Worm (Caenorhabditis elegans) whole organism, L2 larva: ENCODE measurements around the gene srr-4.

ENCODE experiments used
- F13H6.1 ChIP-seq: sonication (generic microtip); optimal IDR thresholded peaks from 2 replicates; lab custom pipeline; 2016; ENCODE audit warnings: missing genetic modification characterization, missing compliant biosample characterization
- Y55F3AM.14 ChIP-seq: fragments of 200-800 bp; sonication (Bioruptor generic); optimal IDR thresholded peaks from 2 replicates; lab custom pipeline; 2018; ENCODE audit warnings: mild to moderate bottlenecking, missing genetic modification characterization, missing compliant biosample characterization
- ZK546.5 ChIP-seq: sonication (generic microtip); optimal IDR thresholded peaks from 2 replicates; lab custom pipeline; 2017; ENCODE audit warnings: missing biosample characterization, missing genetic modification characterization
- alr-1 ChIP-seq: fragments of 150-350 bp; optimal IDR thresholded peaks from 2 replicates; lab custom pipeline; 2014; ENCODE audit warnings: missing biosample characterization, missing genetic modification characterization
- aly-2 ChIP-seq: fragments of 150-350 bp; optimal IDR thresholded peaks from 2 replicates; lab custom pipeline; 2014; ENCODE audit warnings: missing biosample characterization, missing genetic modification characterization
- ama-1 ChIP-seq: fragments of 150-350 bp; optimal IDR thresholded peaks from 2 replicates; lab custom pipeline; 2018; ENCODE audit warnings: inconsistent platforms
- blmp-1 ChIP-seq: sonication (generic microtip); optimal IDR thresholded peaks from 2 replicates; lab custom pipeline; 2017; ENCODE audit warnings: missing genetic modification characterization, mild to moderate bottlenecking, missing compliant biosample characterization, antibody characterized with exemption, moderate library complexity; ENCODE audit not compliant: insufficient read depth
- ceh-16 ChIP-seq: fragments of 150-350 bp; optimal IDR thresholded peaks from 2 replicates; lab custom pipeline; 2014; ENCODE audit warnings: missing biosample characterization, missing genetic modification characterization
- crh-2 ChIP-seq: sonication (generic microtip); optimal IDR thresholded peaks from 2 replicates; lab custom pipeline; 2017; ENCODE audit warnings: missing biosample characterization, missing genetic modification characterization
- dmd-4 ChIP-seq: sonication (generic microtip); optimal IDR thresholded peaks from 2 replicates; lab custom pipeline; 2017; ENCODE audit warnings: missing biosample characterization, missing genetic modification characterization
- egl-27 ChIP-seq: sonication (generic microtip); optimal IDR thresholded peaks from 3 replicates; lab custom pipeline; 2017; ENCODE audit warnings: missing biosample characterization, missing genetic modification reagents, missing genetic modification characterization
- elt-1 ChIP-seq: fragments of 150-350 bp; optimal IDR thresholded peaks from 2 replicates; lab custom pipeline; 2014; ENCODE audit warnings: missing biosample characterization, missing genetic modification characterization
- elt-3 ChIP-seq: sonication (generic microtip); optimal IDR thresholded peaks from 2 replicates; lab custom pipeline; 2017; ENCODE audit warnings: missing biosample characterization, missing genetic modification characterization
- fos-1 ChIP-seq: fragments of 150-350 bp; optimal IDR thresholded peaks from 2 replicates; lab custom pipeline; 2014; ENCODE audit warnings: missing biosample characterization, missing genetic modification characterization
- gmeb-1 ChIP-seq: fragments of 150-350 bp; optimal IDR thresholded peaks from 2 replicates; lab custom pipeline; 2014; ENCODE audit warnings: missing biosample characterization, missing genetic modification characterization
- lin-11 ChIP-seq: fragments of 150-350 bp; sonication (generic microtip); optimal IDR thresholded peaks from 2 replicates; lab custom pipeline; 2014; ENCODE audit warnings: missing biosample characterization, missing genetic modification characterization, inconsistent platforms, mixed read lengths
- lin-13 ChIP-seq: fragments of 150-350 bp; optimal IDR thresholded peaks from 2 replicates; lab custom pipeline; 2014; ENCODE audit warnings: missing biosample characterization, missing genetic modification reagents, missing genetic modification characterization
- lsy-2 ChIP-seq, 2 experiments: fragments of 150-350 bp in 1 of 2; sonication (generic microtip) in 1 of 2; optimal IDR thresholded peaks; 2 replicates each; lab custom pipeline; 2014 to 2017; ENCODE audit warnings: missing biosample characterization in 2 of 2, missing genetic modification characterization in 2 of 2
- mbf-1 ChIP-seq: sonication (generic microtip); optimal IDR thresholded peaks from 2 replicates; lab custom pipeline; 2017; ENCODE audit warnings: missing biosample characterization, missing genetic modification characterization
- mdl-1 ChIP-seq, 2 experiments: fragments of 150-350 bp in 1 of 2; sonication (generic microtip) in 1 of 2; optimal IDR thresholded peaks; 2 replicates each; lab custom pipeline; 2017; ENCODE audit warnings: missing biosample characterization in 2 of 2, missing genetic modification characterization in 2 of 2
- nhr-10 ChIP-seq: sonication (generic microtip); optimal IDR thresholded peaks from 2 replicates; lab custom pipeline; 2017; ENCODE audit warnings: missing biosample characterization, missing genetic modification characterization
- nhr-11 ChIP-seq: fragments of 150-350 bp; optimal IDR thresholded peaks from 2 replicates; lab custom pipeline; 2014; ENCODE audit warnings: missing biosample characterization, missing genetic modification characterization
- nhr-21 ChIP-seq: fragments of 150-350 bp; optimal IDR thresholded peaks from 2 replicates; lab custom pipeline; 2014; ENCODE audit warnings: missing biosample characterization, missing genetic modification characterization
- nhr-23 ChIP-seq: fragments of 150-350 bp; optimal IDR thresholded peaks from 2 replicates; lab custom pipeline; 2014; ENCODE audit warnings: missing biosample characterization, missing genetic modification reagents, missing genetic modification characterization
- nhr-237 ChIP-seq: fragments of 150-350 bp; optimal IDR thresholded peaks from 2 replicates; lab custom pipeline; 2014; ENCODE audit warnings: missing biosample characterization, missing genetic modification characterization
- nhr-6 ChIP-seq: fragments of 150-350 bp; optimal IDR thresholded peaks from 2 replicates; lab custom pipeline; 2014; ENCODE audit warnings: missing biosample characterization, missing genetic modification characterization
- nhr-77 ChIP-seq: fragments of 150-350 bp; optimal IDR thresholded peaks from 2 replicates; lab custom pipeline; 2014; ENCODE audit warnings: missing biosample characterization, missing genetic modification characterization
- sem-4 ChIP-seq: fragments of 150-350 bp; optimal IDR thresholded peaks from 2 replicates; lab custom pipeline; 2014; ENCODE audit warnings: missing biosample characterization, missing genetic modification reagents, missing genetic modification characterization
- sma-3 ChIP-seq: sonication (generic microtip); optimal IDR thresholded peaks from 2 replicates; lab custom pipeline; 2016; ENCODE audit warnings: missing genetic modification reagents, missing genetic modification characterization, missing compliant biosample characterization
- sma-9 ChIP-seq, 2 experiments: fragments of 150-350 bp in 1 of 2; sonication (generic microtip) in 1 of 2; optimal IDR thresholded peaks; 2 replicates each; lab custom pipeline; 2014 to 2016; ENCODE audit warnings: missing genetic modification characterization in 2 of 2, mild to moderate bottlenecking in 1 of 2, missing biosample characterization in 1 of 2, missing compliant biosample characterization in 1 of 2, missing genetic modification reagents in 1 of 2, moderate library complexity in 1 of 2
- unc-39 ChIP-seq: fragments of 150-350 bp; optimal IDR thresholded peaks from 2 replicates; lab custom pipeline; 2014; ENCODE audit warnings: missing biosample characterization, missing genetic modification characterization

The srr-4 gene

ce11 chrV:5023355-5023754, 4.3 kb downstream of the srr-4 start:
- no peak for TF ChIP-seq blmp-1 (tag; lab: Kevin White, UChicago)

- TF ChIP-seq F13H6.1: peak; percentile 22
- no peak for TF ChIP-seq lin-11
- no peak for TF ChIP-seq sma-3
- TF ChIP-seq ceh-16 (tag; lab: Kevin White, UChicago): no peak
- peak; percentile 44 for TF ChIP-seq crh-2
- TF ChIP-seq sma-9 (GFP tag; optimal IDR thresholded peaks at IDR 0.05; lab: Kevin White, UChicago): peak; percentile 5
- TF ChIP-seq sma-9 (tag; optimal IDR thresholded peaks at IDR 0.05; lab: Kevin White, UChicago): no peak
- TF ChIP-seq Y55F3AM.14 (GFP tag; lab: Kevin White, UChicago): peak; percentile 11
- TF ChIP-seq nhr-6 (tag; lab: Kevin White, UChicago): no peak
- peak; percentile 92 for TF ChIP-seq fos-1 (tag; lab: Kevin White, UChicago)
- TF ChIP-seq elt-3 (tag; lab: Kevin White, UChicago): no peak
- no peak for TF ChIP-seq nhr-237 (tag; lab: Kevin White, UChicago)
- no peak for TF ChIP-seq ZK546.5
- TF ChIP-seq egl-27 (tag; lab: Kevin White, UChicago): no peak
- no peak for TF ChIP-seq lin-13 (GFP tag; lab: Kevin White, UChicago)
Measured at ce11 chrV:5026438-5026837, 7.4 kb downstream of the srr-4 start.

- TF ChIP-seq F13H6.1 (peak; percentile 25), fos-1 (tag; lab: Kevin White, UChicago) (peak; percentile 92), ama-1 (lab: Kevin White, UChicago) (no peak), mdl-1 (tag; optimal IDR thresholded peaks at IDR 0.05; lab: Kevin White, UChicago) (peak; percentile 10 to 24), Y55F3AM.14 (GFP tag; lab: Kevin White, UChicago) (peak; percentile 58), crh-2 (peak; percentile 47), nhr-11 (no peak), sma-9 (GFP tag; optimal IDR thresholded peaks at IDR 0.05; lab: Kevin White, UChicago) (peak; percentile 80), sma-9 (tag; optimal IDR thresholded peaks at IDR 0.05; lab: Kevin White, UChicago) (no peak), nhr-21 (peak; percentile 10)
Measured at ce11 chrV:5027640-5028039, 8.6 kb downstream of the srr-4 start, which contains the start of gene cpt-4. TSS of gene cpt-4 (minus strand) at chrV:5027723.

ce11 chrV:5030212-5030611, 11.2 kb downstream of the srr-4 start:
- TF ChIP-seq sem-4 (tag; lab: Kevin White, UChicago): no peak
- TF ChIP-seq elt-3 (tag; lab: Kevin White, UChicago): no peak
- TF ChIP-seq unc-39 (tag; lab: Kevin White, UChicago): no peak
- TF ChIP-seq elt-1 (tag; lab: Kevin White, UChicago): no peak
- no peak for TF ChIP-seq nhr-77 (tag; lab: Kevin White, UChicago)
- no peak for TF ChIP-seq dmd-4 (tag; lab: Kevin White, UChicago)
- no peak for TF ChIP-seq ZK546.5
- TF ChIP-seq crh-2: peak; percentile 44
- no peak for TF ChIP-seq lsy-2 (tag; optimal IDR thresholded peaks at IDR 0.05; lab: Kevin White, UChicago)
- TF ChIP-seq nhr-23: no peak
- TF ChIP-seq F13H6.1: peak; percentile 13
- TF ChIP-seq gmeb-1 (tag; lab: Kevin White, UChicago): no peak
- no peak for TF ChIP-seq nhr-10 (tag; lab: Kevin White, UChicago)
- no peak for TF ChIP-seq nhr-6 (tag; lab: Kevin White, UChicago)
- no peak for TF ChIP-seq egl-27 (tag; lab: Kevin White, UChicago)
- TF ChIP-seq fos-1 (tag; lab: Kevin White, UChicago): peak; percentile 97
- TF ChIP-seq lin-11: no peak
- TF ChIP-seq sma-3: no peak
- TF ChIP-seq nhr-237 (tag; lab: Kevin White, UChicago): no peak
- peak; percentile 29 for TF ChIP-seq sma-9 (GFP tag; optimal IDR thresholded peaks at IDR 0.05; lab: Kevin White, UChicago)
- no peak for TF ChIP-seq sma-9 (tag; optimal IDR thresholded peaks at IDR 0.05; lab: Kevin White, UChicago)
- TF ChIP-seq alr-1 (tag; lab: Kevin White, UChicago): no peak
- TF ChIP-seq, all 48 proteins: peak for 4

ce11 chrV:5030715-5031114, 11.7 kb downstream of the srr-4 start, which contains the start of gene swt-7:
TSS of gene swt-7 (minus strand) at chrV:5030815.
- TF ChIP-seq egl-27 (tag; lab: Kevin White, UChicago) (no peak), mdl-1 (tag; optimal IDR thresholded peaks at IDR 0.05; lab: Kevin White, UChicago) (no peak), nhr-6 (tag; lab: Kevin White, UChicago) (no peak), Y55F3AM.14 (GFP tag; lab: Kevin White, UChicago) (no peak), nhr-21 (no peak), nhr-11 (no peak), blmp-1 (tag; lab: Kevin White, UChicago) (no peak), mbf-1 (tag; lab: Kevin White, UChicago) (no peak), aly-2 (tag; lab: Kevin White, UChicago) (no peak)
